Worm (Caenorhabditis elegans): ENCODE measurements around the gene srx-4.

The srx-4 gene

DNA sequence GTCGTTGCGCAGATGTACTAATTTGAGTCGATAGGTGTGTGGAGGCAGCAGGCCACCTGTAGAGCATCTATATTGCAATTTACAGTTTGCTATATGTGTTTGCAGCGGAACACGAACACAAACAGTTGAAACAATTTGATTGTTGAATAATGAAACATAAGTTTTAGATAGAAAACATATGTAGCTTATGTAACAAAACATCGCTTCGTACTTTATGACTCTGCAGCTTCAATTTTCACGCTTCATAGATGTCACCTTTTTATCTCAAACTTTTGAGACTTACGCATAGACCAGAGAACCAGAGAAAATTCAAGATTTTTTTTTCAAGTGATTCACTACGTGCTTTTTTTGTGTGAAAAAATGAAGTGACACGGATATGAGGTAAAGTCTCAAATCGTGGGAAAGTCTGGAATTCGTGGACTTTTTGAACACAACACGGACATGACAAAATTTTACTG lies 31.4 kb upstream of the srx-4 start, which contains the start of gene fbxb-72 (continued):
- TF ChIP-seq dpl-1 (GFP tag; optimal IDR thresholded peaks at IDR 0.05) (no peak), sdz-38 (tag; optimal IDR thresholded peaks at IDR 0.05) (no peak), K11D2.4 (GFP tag; IDR thresholded peaks at IDR 0.05) (peak; percentile 78), hlh-12 (tag; optimal IDR thresholded peaks at IDR 0.05) (no peak), mxl-1 (tag; optimal IDR thresholded peaks at IDR 0.05) (no peak), ccch-3 (GFP tag; optimal IDR thresholded peaks at IDR 0.05) (no peak), F55B11.4 (tag; optimal IDR thresholded peaks at IDR 0.05; ENCODE audit: borderline replicate concordance, insufficient read depth) (no peak), ztf-25 (GFP tag; IDR thresholded peaks at IDR 0.05) (no peak), lin-26 (GFP tag; IDR thresholded peaks at IDR 0.05) (peak; percentile 32; the same call in 1 of the 2 replicates), ceh-91 (GFP tag; IDR thresholded peaks at IDR 0.05) (no peak), madf-6 (GFP tag; IDR thresholded peaks at IDR 0.05) (no peak), lin-54 (GFP tag; optimal IDR thresholded peaks at IDR 0.05) (no peak), aptf-3 (GFP tag; IDR thresholded peaks at IDR 0.05) (no peak), ztf-26 (tag; optimal IDR thresholded peaks at IDR 0.05) (peak; percentile 68), pha-4 (tag; optimal IDR thresholded peaks at IDR 0.05) (peak; percentile 94), ztf-3 (GFP tag; optimal IDR thresholded peaks at IDR 0.05) (no peak), B0019.2 (GFP tag; conservative IDR thresholded peaks at IDR 0.05) (no peak), nhr-179 (tag; optimal IDR thresholded peaks at IDR 0.05) (no peak), him-1 (tag; optimal IDR thresholded peaks at IDR 0.05) (no peak), tbx-9 (tag; optimal IDR thresholded peaks at IDR 0.05; ENCODE audit: borderline replicate concordance) (no peak), F33H1.4 (GFP tag; IDR thresholded peaks at IDR 0.05) (no peak), madf-8 (GFP tag; conservative IDR thresholded peaks at IDR 0.05) (no peak), madf-3 (GFP tag; IDR thresholded peaks at IDR 0.05) (0 out of 2 replicates have a peak, but pooled peaks have one; percentile 9), dox-1 (GFP tag; IDR thresholded peaks at IDR 0.05) (no peak), zfh-2 (GFP tag; conservative IDR thresholded peaks at IDR 0.05) (no peak), aptf-2 (GFP tag; conservative IDR thresholded peaks at IDR 0.05) (no peak), nhr-80 (tag; optimal IDR thresholded peaks at IDR 0.05) (peak; percentile 39), Y95B8A.8 (GFP tag; IDR thresholded peaks at IDR 0.05) (peak; percentile 81; the same call in 1 of the 2 replicates), atf-7 (tag; optimal IDR thresholded peaks at IDR 0.05) (peak; percentile 66), pbrm-1 (GFP tag; IDR thresholded peaks at IDR 0.05) (peak; percentile 52), chd-7 (tag; optimal IDR thresholded peaks at IDR 0.05) (peak; percentile 77), T26A5.8 (tag; optimal IDR thresholded peaks at IDR 0.05) (no peak), C06A6.2 (GFP tag; conservative IDR thresholded peaks at IDR 0.05) (peak; percentile 71; the same call in 1 of the 2 replicates), tbp1 (GFP tag; optimal IDR thresholded peaks at IDR 0.05) (peak; percentile 51), die-1 (tag; optimal IDR thresholded peaks at IDR 0.05) (no peak), hmg-1.2 (GFP tag; IDR thresholded peaks at IDR 0.05) (peak; percentile 50), xnd-1 (tag; optimal IDR thresholded peaks at IDR 0.05) (no peak), ztf-28 (GFP tag; IDR thresholded peaks at IDR 0.05) (no peak), egl-18 (GFP tag; IDR thresholded peaks at IDR 0.05) (no peak), unc-62 (GFP tag; optimal IDR thresholded peaks at IDR 0.05) (no peak), rcor-1 (GFP tag; IDR thresholded peaks at IDR 0.05) (no peak), let-526 (GFP tag; IDR thresholded peaks at IDR 0.05) (0 out of 2 replicates have a peak, but pooled peaks have one; percentile 11), F22D6.2 (tag; optimal IDR thresholded peaks at IDR 0.05) (peak; percentile 85), lsy-27 (tag; optimal IDR thresholded peaks at IDR 0.05; ENCODE audit: borderline replicate concordance, insufficient read depth) (no peak), snpc-3.4 (tag; optimal IDR thresholded peaks at IDR 0.05) (no peak), lag-1 (GFP tag; IDR thresholded peaks at IDR 0.05) (no peak), athp-1 (tag; optimal IDR thresholded peaks at IDR 0.05) (peak; percentile 74), tlf-1 (GFP tag; optimal IDR thresholded peaks at IDR 0.05) (peak; percentile 89), sptf-2 (GFP tag; optimal IDR thresholded peaks at IDR 0.05) (no peak), lin-40 (tag; optimal IDR thresholded peaks at IDR 0.05) (peak; percentile 75)

Measured in whole organism, young adult.